Fruit fly (Drosophila melanogaster): ENCODE data around the gene CG3817.

The CG3817 gene

dm6 chr3R:14893791-14894782 is 4.5 kb upstream of the CG3817 start, which contains the start of gene Dph2 (continued):
- TF ChIP-seq Lpt (GFP tag; optimal IDR thresholded peaks at IDR 0.05) (no peak), lbe (GFP tag; optimal IDR thresholded peaks at IDR 0.05) (no peak), br (optimal IDR thresholded peaks at IDR 0.05) (no peak), pan (optimal IDR thresholded peaks at IDR 0.05) (no peak), pan (GFP tag; optimal IDR thresholded peaks at IDR 0.05 in 1 of 2, IDR thresholded peaks at IDR 0.05 in 1 of 2) (peak in 1 of 2 experiments; percentile 86), amos (GFP tag; IDR thresholded peaks at IDR 0.05; ENCODE audit: partially characterized antibody) (0 out of 2 replicates have a peak, but pooled peaks have one; percentile 18), CG32767 (GFP tag; IDR thresholded peaks at IDR 0.05) (peak; percentile 77), da (GFP tag; optimal IDR thresholded peaks at IDR 0.05) (no peak), gro (GFP tag; optimal IDR thresholded peaks at IDR 0.05) (peak; percentile 12), sob (GFP tag; IDR thresholded peaks at IDR 0.05) (peak; percentile 79), Kr (GFP tag; optimal IDR thresholded peaks at IDR 0.05) (no peak), CG2678 (tag; optimal IDR thresholded peaks at IDR 0.05) (peak; percentile 89), vnd (GFP tag; IDR thresholded peaks at IDR 0.05; ENCODE audit: partially characterized antibody) (no peak), cg (GFP tag; optimal IDR thresholded peaks at IDR 0.05) (no peak), CG11398 (GFP tag; optimal IDR thresholded peaks at IDR 0.05) (no peak), nau (GFP tag; optimal IDR thresholded peaks at IDR 0.05) (no peak), jumu (GFP tag; optimal IDR thresholded peaks at IDR 0.05) (peak; percentile 38), CG13296 (GFP tag; optimal IDR thresholded peaks at IDR 0.05) (peak; percentile 72), ab (GFP tag; optimal IDR thresholded peaks at IDR 0.05) (no peak), aop (GFP tag; IDR thresholded peaks at IDR 0.05) (0 out of 2 replicates have a peak, but pooled peaks have one; percentile 19), Sin3A (optimal IDR thresholded peaks at IDR 0.05) (peak; percentile 53), HLH4C (GFP tag; IDR thresholded peaks at IDR 0.05; ENCODE audit: partially characterized antibody) (no peak), vvl (GFP tag; IDR thresholded peaks at IDR 0.05) (peak; percentile 93), CG43689 (GFP tag; IDR thresholded peaks at IDR 0.05) (peak; percentile 68), ara (GFP tag; IDR thresholded peaks at IDR 0.05) (peak; percentile 48; the same call in 1 of the 2 replicates), CG6254 (GFP tag; optimal IDR thresholded peaks at IDR 0.05) (no peak), CG16779 (GFP tag; IDR thresholded peaks at IDR 0.05) (no peak), Usf (GFP tag; optimal IDR thresholded peaks at IDR 0.05) (peak; percentile 100), Ets97D (GFP tag; optimal IDR thresholded peaks at IDR 0.05) (peak; percentile 47), CG8359 (GFP tag; optimal IDR thresholded peaks at IDR 0.05; ENCODE audit: borderline replicate concordance) (no peak), CoRest (tag; optimal IDR thresholded peaks at IDR 0.05) (peak; percentile 87), NfI (GFP tag; optimal IDR thresholded peaks at IDR 0.05) (peak; percentile 50), Atf-2 (GFP tag; optimal IDR thresholded peaks at IDR 0.05) (peak; percentile 29), tap (tag; optimal IDR thresholded peaks at IDR 0.05) (peak; percentile 82), chm (GFP tag; IDR thresholded peaks at IDR 0.05) (peak; percentile 35; the same call in 1 of the 2 replicates), Mrtf (GFP tag; IDR thresholded peaks at IDR 0.05) (peak; percentile 47; the same call in 1 of the 3 replicates), Hsf (GFP tag; optimal IDR thresholded peaks at IDR 0.05) (peak; percentile 45), CG11247 (GFP tag; IDR thresholded peaks at IDR 0.05) (peak; percentile 70; the same call in 1 of the 2 replicates), eyg (GFP tag; optimal IDR thresholded peaks at IDR 0.05) (no peak), fd64A (GFP tag; optimal IDR thresholded peaks at IDR 0.05) (no peak), dpn (GFP tag; optimal IDR thresholded peaks at IDR 0.05) (peak; percentile 24 to 67), Nf-YC (tag; optimal IDR thresholded peaks at IDR 0.05) (peak; percentile 78), Side (GFP tag; optimal IDR thresholded peaks at IDR 0.05) (peak; percentile 25), CG14050 (GFP tag; IDR thresholded peaks at IDR 0.05) (peak; percentile 31; the same call in 1 of the 3 replicates), CG10366 (GFP tag; IDR thresholded peaks at IDR 0.05) (peak; percentile 84), CG3407 (GFP tag; optimal IDR thresholded peaks at IDR 0.05) (no peak), Asciz (GFP tag; optimal IDR thresholded peaks at IDR 0.05) (peak; percentile 38), CG14667 (GFP tag; IDR thresholded peaks at IDR 0.05) (peak; percentile 88), peb (GFP tag; IDR thresholded peaks at IDR 0.05) (peak; percentile 25; the same call in 1 of the 2 replicates)
